Fruit fly (Drosophila melanogaster): ENCODE results near the gene Hmgcr.

Gene Hmgcr

dm6 chr3R:23709508-23710208 is 23.5 kb upstream of the Hmgcr start, which contains the start of gene CG10301 (continued):
- TF ChIP-seq aop (GFP tag; IDR thresholded peaks at IDR 0.05) (0 out of 2 replicates have a peak, but pooled peaks have one; percentile 38), CG4854 (GFP tag; optimal IDR thresholded peaks at IDR 0.05) (no peak), CG43689 (GFP tag; IDR thresholded peaks at IDR 0.05) (no peak), en (GFP tag; optimal IDR thresholded peaks at IDR 0.05) (no peak), pan (optimal IDR thresholded peaks at IDR 0.05) (no peak), pan (GFP tag; optimal IDR thresholded peaks at IDR 0.05 in 1 of 2, IDR thresholded peaks at IDR 0.05 in 1 of 2) (no peak), ssp (GFP tag; IDR thresholded peaks at IDR 0.05) (peak; percentile 36; the same call in 1 of the 2 replicates), dimm (GFP tag; IDR thresholded peaks at IDR 0.05) (no peak; the same call in 1 of the 2 replicates), Ets97D (GFP tag; optimal IDR thresholded peaks at IDR 0.05) (peak; percentile 21), tll (GFP tag; optimal IDR thresholded peaks at IDR 0.05) (no peak), Lpt (GFP tag; optimal IDR thresholded peaks at IDR 0.05) (no peak), ken (GFP tag; IDR thresholded peaks at IDR 0.05) (peak; percentile 50; the same call in 1 of the 3 replicates), lov (optimal IDR thresholded peaks at IDR 0.05) (no peak), lov (GFP tag; IDR thresholded peaks at IDR 0.05) (peak; percentile 62; the same call in 1 of the 3 replicates), CG2875 (GFP tag; optimal IDR thresholded peaks at IDR 0.05) (peak; percentile 44), Dip2 (GFP tag; IDR thresholded peaks at IDR 0.05) (no peak), ap (GFP tag; IDR thresholded peaks at IDR 0.05) (0 out of 2 replicates have a peak, but pooled peaks have one; percentile 39), CG18764 (GFP tag; optimal IDR thresholded peaks at IDR 0.05) (peak; percentile 47), fd3F (GFP tag; optimal IDR thresholded peaks at IDR 0.05) (no peak), btn (GFP tag; optimal IDR thresholded peaks at IDR 0.05) (peak; percentile 36), ac (GFP tag; optimal IDR thresholded peaks at IDR 0.05) (peak; percentile 61), tap (tag; optimal IDR thresholded peaks at IDR 0.05) (peak; percentile 0), CG17186 (GFP tag; optimal IDR thresholded peaks at IDR 0.05) (peak; percentile 26), CG3995 (GFP tag; optimal IDR thresholded peaks at IDR 0.05) (no peak), CG8765 (GFP tag; IDR thresholded peaks at IDR 0.05) (peak; percentile 81), bowl (GFP tag; IDR thresholded peaks at IDR 0.05) (no peak), Ptx1 (GFP tag; IDR thresholded peaks at IDR 0.05) (peak; percentile 43; the same call in 1 of the 2 replicates), CG8290 (GFP tag; optimal IDR thresholded peaks at IDR 0.05) (peak; percentile 24), CG8290 (tag; optimal IDR thresholded peaks at IDR 0.05) (no peak), pho (GFP tag; optimal IDR thresholded peaks at IDR 0.05) (no peak), Neu2 (GFP tag; optimal IDR thresholded peaks at IDR 0.05; ENCODE audit: borderline replicate concordance) (no peak), abd-A (tag; optimal IDR thresholded peaks at IDR 0.05) (no peak), vfl (GFP tag; optimal IDR thresholded peaks at IDR 0.05) (no peak), CG1529 (GFP tag; optimal IDR thresholded peaks at IDR 0.05) (peak; percentile 58), sqz (GFP tag; optimal IDR thresholded peaks at IDR 0.05) (peak; percentile 31), schlank (tag; optimal IDR thresholded peaks at IDR 0.05) (no peak), chif (GFP tag; optimal IDR thresholded peaks at IDR 0.05) (peak; percentile 30 to 77), CG12769 (tag; optimal IDR thresholded peaks at IDR 0.05) (peak; percentile 8), CG17359 (tag; optimal IDR thresholded peaks at IDR 0.05) (peak; percentile 64), D19B (GFP tag; optimal IDR thresholded peaks at IDR 0.05) (no peak), CG4360 (GFP tag; IDR thresholded peaks at IDR 0.05) (no peak), CG17568 (GFP tag; optimal IDR thresholded peaks at IDR 0.05) (no peak), z (GFP tag; IDR thresholded peaks at IDR 0.05) (no peak), CG5953 (GFP tag; IDR thresholded peaks at IDR 0.05) (peak; percentile 53; the same call in 1 of the 2 replicates), CG9727 (GFP tag; optimal IDR thresholded peaks at IDR 0.05) (peak; percentile 79), CG7839 (tag; optimal IDR thresholded peaks at IDR 0.05) (peak; percentile 60), scrt (GFP tag; optimal IDR thresholded peaks at IDR 0.05) (no peak), Sry-δ (GFP tag; optimal IDR thresholded peaks at IDR 0.05) (no peak), CG17802 (tag; optimal IDR thresholded peaks at IDR 0.05) (peak; percentile 35), dmrt11E (tag; optimal IDR thresholded peaks at IDR 0.05) (peak; percentile 89)
